Fruit fly (Drosophila melanogaster) whole organism, adult: ENCODE results near the gene cDIP.

Source experiments
- CG11617 ChIP-seq: fragments of 200-800 bp; sonication (Bioruptor generic); optimal IDR thresholded peaks from 2 replicates; lab custom pipeline; 2017; ENCODE audit warnings: mild to moderate bottlenecking, missing biosample characterization, missing genetic modification reagents, missing genetic modification characterization
- CG14711 ChIP-seq: fragments of 200-800 bp; sonication (Bioruptor generic); optimal IDR thresholded peaks from 2 replicates; lab custom pipeline; 2018; ENCODE audit warnings: missing biosample characterization, mild to moderate bottlenecking, missing genetic modification characterization, moderate library complexity
- CG1620 ChIP-seq: fragments of 200-800 bp; sonication (Bioruptor generic); optimal IDR thresholded peaks from 2 replicates; lab custom pipeline; 2016; ENCODE audit warnings: missing biosample characterization, missing genetic modification characterization
- CG33017 ChIP-seq: fragments of 200-800 bp; sonication (Bioruptor generic); optimal IDR thresholded peaks from 2 replicates; lab custom pipeline; 2018; ENCODE audit warnings: missing biosample characterization, mild to moderate bottlenecking, missing genetic modification characterization, moderate library complexity
- CG5204 ChIP-seq: fragments of 200-800 bp; sonication (Bioruptor generic); optimal IDR thresholded peaks from 2 replicates; lab custom pipeline; 2016; ENCODE audit warnings: missing biosample characterization, missing genetic modification characterization
- CG7045 ChIP-seq: fragments of 200-800 bp; sonication (Bioruptor generic); optimal IDR thresholded peaks from 2 replicates; lab custom pipeline; 2017; ENCODE audit warnings: missing biosample characterization, mild to moderate bottlenecking, missing genetic modification characterization
- Clk ChIP-seq: fragments of 200-800 bp; sonication (Bioruptor generic); optimal IDR thresholded peaks from 2 replicates; lab custom pipeline; 2017; ENCODE audit warnings: missing biosample characterization, missing genetic modification characterization
- Crg-1 ChIP-seq: fragments of 200-800 bp; sonication (Bioruptor generic); optimal IDR thresholded peaks from 2 replicates; lab custom pipeline; 2016; ENCODE audit warnings: missing biosample characterization, missing genetic modification characterization
- Hr96 ChIP-seq: fragments of 200-800 bp; sonication (Bioruptor generic); optimal IDR thresholded peaks from 2 replicates; lab custom pipeline; 2016; ENCODE audit warnings: missing biosample characterization, missing genetic modification characterization
- kay ChIP-seq: fragments of 200-800 bp; sonication (Bioruptor generic); peaks from one replicate; lab custom pipeline; 2016; ENCODE audit warnings: missing biosample characterization, missing genetic modification characterization, borderline replicate concordance
- ovo ChIP-seq: fragments of 200-800 bp; sonication (Bioruptor generic); optimal IDR thresholded peaks from 2 replicates; lab custom pipeline; 2016; ENCODE audit warnings: missing biosample characterization, missing genetic modification characterization
- tj ChIP-seq: fragments of 200-800 bp; sonication (Bioruptor generic); optimal IDR thresholded peaks from 3 replicates; lab custom pipeline; 2017; ENCODE audit warnings: missing biosample characterization, mild to moderate bottlenecking, missing genetic modification characterization, moderate library complexity

DNA sequence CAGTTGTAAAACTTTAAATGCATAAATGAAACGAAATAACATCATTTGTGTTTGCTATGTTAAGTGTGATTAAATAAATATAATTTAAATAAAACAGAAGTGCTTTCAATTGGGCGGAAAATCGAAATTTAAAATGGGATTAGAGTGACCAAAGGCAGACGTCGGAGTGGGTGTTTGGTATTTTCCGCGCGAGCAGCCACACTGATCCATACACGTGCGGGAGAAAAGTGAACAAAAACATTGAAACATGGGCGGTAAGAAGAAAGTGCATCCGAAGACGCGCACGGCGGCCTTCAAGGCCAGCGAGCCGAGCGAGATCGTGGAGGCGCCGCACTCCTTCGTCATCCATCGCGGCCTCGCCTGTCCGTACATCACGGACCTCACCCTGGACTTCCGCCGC, 44.8 kb downstream of the cDIP start, which contains the start of gene ppan:
- no peak for TF ChIP-seq CG14711 (tag; lab: Kevin White, UChicago)
- no peak for TF ChIP-seq ovo (GFP tag; lab: Kevin White, UChicago)
- TF ChIP-seq CG1620 (GFP tag; lab: Kevin White, UChicago) = no peak
- no peak for TF ChIP-seq Clk
- no peak for TF ChIP-seq CG5204
- peak; percentile 13 for TF ChIP-seq CG11617 (GFP tag; lab: Kevin White, UChicago)
- no peak for TF ChIP-seq CG33017 (tag; lab: Kevin White, UChicago)
- no peak for TF ChIP-seq tj
- TF ChIP-seq CG7045 (GFP tag; lab: Kevin White, UChicago) = no peak
- no peak for TF ChIP-seq Hr96 (GFP tag; lab: Kevin White, UChicago)
- no peak for TF ChIP-seq kay (GFP tag; lab: Kevin White, UChicago)
- TF ChIP-seq Crg-1 (GFP tag; lab: Kevin White, UChicago) = no peak
